Worm (Caenorhabditis elegans) whole organism, L1 larva: Measurements from ENCODE around the gene ptr-8.
"Not testable (repeated sequence)": the region's sequence is repeated elsewhere in the genome, so short reads cannot be mapped to it uniquely, and the experiment has no call there.

Source experiments
- C16A3.4 ChIP-seq: fragments of 150-350 bp; optimal IDR thresholded peaks from 2 replicates; lab custom pipeline; 2014; ENCODE audit warnings: missing biosample characterization, missing genetic modification characterization
- C34B4.2 ChIP-seq: sonication (generic microtip); optimal IDR thresholded peaks from 2 replicates; lab custom pipeline; 2017; ENCODE audit warnings: mild to moderate bottlenecking, missing genetic modification characterization, missing compliant biosample characterization
- F16B12.6 ChIP-seq: fragments of 150-350 bp; optimal IDR thresholded peaks from 2 replicates; lab custom pipeline; 2014; ENCODE audit warnings: missing biosample characterization, missing genetic modification characterization
- Y116A8C.19 ChIP-seq: sonication (generic microtip); optimal IDR thresholded peaks from 2 replicates; lab custom pipeline; 2016; ENCODE audit warnings: missing compliant biosample characterization, missing genetic modification characterization, borderline replicate concordance
- aha-1 ChIP-seq: fragments of 150-350 bp; optimal IDR thresholded peaks from 2 replicates; lab custom pipeline; 2014; ENCODE audit warnings: missing biosample characterization, missing genetic modification characterization
- aly-2 ChIP-seq: fragments of 150-350 bp; optimal IDR thresholded peaks from 2 replicates; lab custom pipeline; 2014; ENCODE audit warnings: missing biosample characterization, missing genetic modification characterization
- blmp-1 ChIP-seq: fragments of 150-350 bp; optimal IDR thresholded peaks from 2 replicates; lab custom pipeline; 2014; ENCODE audit warnings: missing biosample characterization, missing genetic modification characterization
- ceh-8 ChIP-seq: fragments of 200-800 bp; sonication (Bioruptor generic); optimal IDR thresholded peaks from 2 replicates; lab custom pipeline; 2018; ENCODE audit warnings: mild to moderate bottlenecking, missing genetic modification characterization, moderate library complexity, missing compliant biosample characterization
- ceh-82 ChIP-seq, 3 experiments: fragments of 150-350 bp in 1 of 3; sonication (generic microtip) in 2 of 3; optimal IDR thresholded peaks; 2 replicates each; lab custom pipeline; 2014 to 2017; ENCODE audit warnings: missing biosample characterization in 3 of 3, missing genetic modification characterization in 3 of 3
- efl-1 ChIP-seq, 4 experiments: fragments of 150-350 bp; optimal IDR thresholded peaks in 3 of 4; peaks in 1 of 4; 1 replicate in 1 of 4; 2 replicates in 3 of 4; lab custom pipeline; 2014; ENCODE audit warnings: missing biosample characterization in 2 of 4, missing genetic modification characterization in 2 of 4, missing genetic modification reagents in 2 of 4
- elt-2 ChIP-seq: sonication (generic microtip); optimal IDR thresholded peaks from 2 replicates; lab custom pipeline; 2016; ENCODE audit warnings: missing genetic modification characterization, mild to moderate bottlenecking, inconsistent platforms, missing compliant biosample characterization, missing genetic modification reagents
- elt-3 ChIP-seq, 6 experiments: fragments of 150-350 bp in 1 of 6; sonication (generic microtip); optimal IDR thresholded peaks; 2 replicates each; lab custom pipeline; 2017 to 2018; ENCODE audit warnings: missing biosample characterization in 6 of 6, missing genetic modification characterization in 6 of 6, inconsistent platforms in 1 of 6
- fkh-4 ChIP-seq: sonication (generic microtip); optimal IDR thresholded peaks from 2 replicates; lab custom pipeline; 2016; ENCODE audit warnings: missing compliant biosample characterization, missing genetic modification characterization, borderline replicate concordance
- hlh-17 ChIP-seq: fragments of 200-800 bp; sonication (Bioruptor generic); optimal IDR thresholded peaks from 2 replicates; lab custom pipeline; 2018; ENCODE audit warnings: missing genetic modification characterization, mild to moderate bottlenecking, missing compliant biosample characterization, moderate library complexity, borderline replicate concordance
- isw-1 ChIP-seq: fragments of 200-800 bp; sonication (Bioruptor generic); IDR thresholded peaks from 2 replicates; pipeline ENCODE4 v1.3.6; 2022; ENCODE audit warnings: missing genetic modification characterization, missing compliant biosample characterization
- lin-13 ChIP-seq: fragments of 150-350 bp; optimal IDR thresholded peaks from 2 replicates; lab custom pipeline; 2014; ENCODE audit warnings: missing biosample characterization, missing genetic modification reagents, missing genetic modification characterization
- lin-15B ChIP-seq: fragments of 150-350 bp; sonication (generic microtip); optimal IDR thresholded peaks from 3 replicates; lab custom pipeline; 2014; ENCODE audit warnings: missing biosample characterization, missing genetic modification characterization
- lin-35 ChIP-seq, 2 experiments: fragments of 150-350 bp; optimal IDR thresholded peaks; 2 replicates each; lab custom pipeline; 2014; ENCODE audit warnings: missing biosample characterization in 2 of 2, missing genetic modification characterization in 2 of 2, missing genetic modification reagents in 2 of 2
- lir-3 ChIP-seq: sonication (generic microtip); optimal IDR thresholded peaks from 2 replicates; lab custom pipeline; 2016; ENCODE audit warnings: mild to moderate bottlenecking, missing genetic modification characterization, moderate library complexity, missing compliant biosample characterization; ENCODE audit not compliant: poor library complexity
- mab-9 ChIP-seq: fragments of 200-800 bp; sonication (Bioruptor generic); IDR thresholded peaks from 2 replicates; pipeline ENCODE4 v1.3.6; 2022; ENCODE audit warnings: missing genetic modification reagents, missing genetic modification characterization, missing compliant biosample characterization
- mdl-1 ChIP-seq, 2 experiments: fragments of 150-350 bp; optimal IDR thresholded peaks; 2 replicates each; lab custom pipeline; 2014 to 2017; ENCODE audit warnings: missing biosample characterization in 2 of 2, missing genetic modification characterization in 2 of 2, inconsistent platforms in 1 of 2
- nhr-12 ChIP-seq: sonication (generic microtip); optimal IDR thresholded peaks from 2 replicates; lab custom pipeline; 2017; ENCODE audit warnings: missing biosample characterization, missing genetic modification characterization
- nhr-77 ChIP-seq: fragments of 150-350 bp; optimal IDR thresholded peaks from 2 replicates; lab custom pipeline; 2014; ENCODE audit warnings: missing biosample characterization, missing genetic modification characterization
- nhr-90 ChIP-seq: sonication (generic microtip); optimal IDR thresholded peaks from 2 replicates; lab custom pipeline; 2016; ENCODE audit warnings: mild to moderate bottlenecking, missing genetic modification characterization, missing compliant biosample characterization; ENCODE audit not compliant: poor library complexity
- pax-3 ChIP-seq: fragments of 200-800 bp; sonication (Bioruptor generic); optimal IDR thresholded peaks from 2 replicates; lab custom pipeline; 2018; ENCODE audit warnings: mild to moderate bottlenecking, missing genetic modification characterization, moderate library complexity, missing compliant biosample characterization
- rnt-1 ChIP-seq: sonication (generic microtip); optimal IDR thresholded peaks from 2 replicates; lab custom pipeline; 2016; ENCODE audit warnings: mild to moderate bottlenecking, missing genetic modification characterization, moderate library complexity, missing compliant biosample characterization
- skn-1 ChIP-seq: fragments of 150-350 bp; optimal IDR thresholded peaks from 2 replicates; lab custom pipeline; 2014; ENCODE audit warnings: missing biosample characterization, missing genetic modification characterization
- tbx-2 ChIP-seq: sonication (generic microtip); optimal IDR thresholded peaks from 2 replicates; lab custom pipeline; 2016; ENCODE audit warnings: missing genetic modification characterization, missing compliant biosample characterization
- tlp-1 ChIP-seq: fragments of 150-350 bp; optimal IDR thresholded peaks from 2 replicates; lab custom pipeline; 2014; ENCODE audit warnings: missing biosample characterization, missing genetic modification characterization
- unc-130 ChIP-seq: fragments of 150-350 bp; optimal IDR thresholded peaks from 2 replicates; lab custom pipeline; 2017; ENCODE audit warnings: missing biosample characterization, missing genetic modification characterization, inconsistent platforms
- unc-30 ChIP-seq: sonication (generic microtip); optimal IDR thresholded peaks from 2 replicates; lab custom pipeline; 2017; ENCODE audit warnings: missing biosample characterization, missing genetic modification characterization
- unc-62 ChIP-seq: fragments of 150-350 bp; optimal IDR thresholded peaks from 2 replicates; lab custom pipeline; 2014; ENCODE audit warnings: missing biosample characterization, missing genetic modification reagents, missing genetic modification characterization
- unc-98 ChIP-seq: fragments of 200-800 bp; sonication (Bioruptor generic); IDR thresholded peaks from 2 replicates; pipeline ENCODE4 v1.3.6; 2022; ENCODE audit warnings: missing genetic modification characterization, missing compliant biosample characterization
- vab-15 ChIP-seq: sonication (generic microtip); optimal IDR thresholded peaks from 2 replicates; lab custom pipeline; 2017; ENCODE audit warnings: missing genotype, mild to moderate bottlenecking, missing genetic modification characterization, missing compliant biosample characterization
- zag-1 ChIP-seq: fragments of 150-350 bp; optimal IDR thresholded peaks from 2 replicates; lab custom pipeline; 2014; ENCODE audit warnings: missing biosample characterization, missing genetic modification characterization
- ztf-4 ChIP-seq: fragments of 150-350 bp; optimal IDR thresholded peaks from 2 replicates; lab custom pipeline; 2014; ENCODE audit warnings: missing biosample characterization, missing genetic modification characterization

Gene ptr-8

ce11 chrII:10902104-10902503 lies 13.0 kb downstream of the ptr-8 start, which contains the start of gene gly-1:
Gene gly-1 (minus strand): TSS chrII:10902204.
- no peak for TF ChIP-seq lin-35 (GFP tag; optimal IDR thresholded peaks at IDR 0.05; lab: Kevin White, UChicago)
- no peak for TF ChIP-seq aly-2 (tag; lab: Kevin White, UChicago)
- TF ChIP-seq Y116A8C.19, result no peak
- no peak for TF ChIP-seq C34B4.2
- TF ChIP-seq nhr-77, result no peak
- TF ChIP-seq nhr-90, result no peak
- TF ChIP-seq, all 84 proteins: peak for 0

- TF ChIP-seq hlh-17 (GFP tag; lab: Kevin White, UChicago); unc-98 (GFP tag; lab: Robert Waterston, UW); mab-9 (GFP tag; lab: Robert Waterston, UW): not testable (repeated sequence)
- TF ChIP-seq, all 84 proteins: peak for 0; not testable (repeated sequence) for 84
Measured at ce11 chrII:10904379-10904778, 15.3 kb downstream of the ptr-8 start, which contains the start of gene sra-12. Gene sra-12 (minus strand): TSS chrII:10904479.

ce11 chrII:10910219-10910618 lies 21.1 kb downstream of the ptr-8 start, which contains the start of gene sra-11:
Gene sra-11 (minus strand): TSS chrII:10910319.
- no peak for TF ChIP-seq elt-3 (tag; optimal IDR thresholded peaks at IDR 0.05; lab: Kevin White, UChicago)
- no peak for TF ChIP-seq aha-1 (tag; lab: Kevin White, UChicago)
- no peak for TF ChIP-seq F16B12.6 (tag; lab: Kevin White, UChicago)
- no peak for TF ChIP-seq mdl-1 (tag; optimal IDR thresholded peaks at IDR 0.05; lab: Kevin White, UChicago)
- no peak for TF ChIP-seq elt-2 (tag; lab: Kevin White, UChicago)
- TF ChIP-seq mab-9 (GFP tag; lab: Robert Waterston, UW), result no peak
- TF ChIP-seq vab-15 (tag; lab: Kevin White, UChicago), result no peak
- no peak for TF ChIP-seq skn-1
- no peak for TF ChIP-seq zag-1 (tag; lab: Kevin White, UChicago)
- TF ChIP-seq ceh-82 (tag; optimal IDR thresholded peaks at IDR 0.05; lab: Kevin White, UChicago), result no peak
- TF ChIP-seq hlh-17 (GFP tag; lab: Kevin White, UChicago), result no peak
- TF ChIP-seq rnt-1 (tag; lab: Kevin White, UChicago), result no peak
- TF ChIP-seq ztf-4, result no peak
- no peak for TF ChIP-seq nhr-12 (tag; lab: Kevin White, UChicago)
- TF ChIP-seq lir-3 (tag; lab: Kevin White, UChicago), result no peak
- TF ChIP-seq fkh-4 (tag; lab: Kevin White, UChicago), result no peak
- TF ChIP-seq isw-1 (GFP tag; lab: Robert Waterston, UW), result no peak

- TF ChIP-seq tbx-2 (tag; lab: Kevin White, UChicago) (no peak), efl-1 (optimal IDR thresholded peaks at IDR 0.05; lab: Kevin White, UChicago) (no peak), efl-1 (GFP tag; optimal IDR thresholded peaks at IDR 0.05 in 1 of 2; lab: Kevin White, UChicago) (no peak), zag-1 (tag; lab: Kevin White, UChicago) (no peak), ceh-8 (GFP tag; lab: Kevin White, UChicago) (no peak), lin-15B (no peak), unc-130 (no peak), unc-30 (tag; lab: Kevin White, UChicago) (no peak), hlh-17 (GFP tag; lab: Kevin White, UChicago) (no peak), lin-13 (GFP tag; lab: Kevin White, UChicago) (no peak), unc-62 (no peak), pax-3 (tag; lab: Kevin White, UChicago) (no peak), tlp-1 (tag; lab: Kevin White, UChicago) (no peak), blmp-1 (tag; lab: Kevin White, UChicago) (no peak), lir-3 (tag; lab: Kevin White, UChicago) (no peak), C16A3.4 (tag; lab: Kevin White, UChicago) (no peak)
- TF ChIP-seq, all 84 proteins: peak for 0
Measured at ce11 chrII:10912995-10913394, 23.9 kb downstream of the ptr-8 start.
